Fruit fly (Drosophila melanogaster): ENCODE results near the gene dac.
A peak's percentile ranks its signal among the peaks of the same experiment; 100 is the strongest.

Gene dac

DNA sequence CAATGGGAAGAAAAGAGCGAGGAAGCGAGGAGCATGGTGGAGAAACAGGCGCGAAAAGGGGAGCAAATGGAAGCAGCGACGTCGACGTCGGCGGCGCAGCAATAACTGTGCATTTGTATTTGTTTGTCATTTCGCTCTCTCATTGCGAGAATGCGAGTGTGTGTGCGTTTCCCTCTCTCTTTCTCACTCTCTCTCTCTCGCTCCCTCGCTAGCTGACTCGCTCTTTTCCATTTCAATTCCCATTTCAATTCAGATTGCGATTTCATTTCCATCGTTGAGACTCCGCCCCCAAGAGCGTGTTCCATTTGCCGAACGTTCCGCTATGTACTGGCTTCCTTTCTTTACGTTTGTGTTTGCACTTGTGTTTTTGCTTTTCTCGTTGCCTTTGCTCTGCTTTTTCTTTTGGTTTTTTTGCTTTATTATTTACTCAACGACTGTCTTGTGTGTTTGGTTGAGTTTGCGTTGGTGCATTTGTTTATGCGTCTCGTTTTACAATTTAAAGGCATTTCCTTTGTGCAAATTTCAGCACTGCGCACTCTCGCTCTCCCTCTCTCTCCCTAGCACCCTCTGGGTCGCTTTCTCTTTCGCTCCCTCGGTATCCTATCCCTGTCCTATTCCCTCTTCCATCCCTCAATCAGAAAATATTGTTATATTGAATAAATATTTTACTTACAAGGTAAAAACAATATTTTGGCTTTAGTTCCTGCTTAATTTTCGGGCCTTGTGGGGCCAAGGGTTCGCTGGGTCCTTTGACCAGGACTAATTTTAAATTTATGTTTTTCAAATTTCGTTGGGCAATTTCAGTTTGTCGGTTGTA lies 62.9 kb downstream of the dac start (continued):
- TF ChIP-seq gsb-n (tag; optimal IDR thresholded peaks at IDR 0.05) (peak; percentile 9), jing (GFP tag; optimal IDR thresholded peaks at IDR 0.05) (peak; percentile 42), Meics (GFP tag; optimal IDR thresholded peaks at IDR 0.05) (no peak), h (optimal IDR thresholded peaks at IDR 0.05) (no peak), CG3163 (GFP tag; optimal IDR thresholded peaks at IDR 0.05) (peak; percentile 12), ATbp (GFP tag; optimal IDR thresholded peaks at IDR 0.05) (peak; percentile 78), fu2 (GFP tag; optimal IDR thresholded peaks at IDR 0.05) (no peak), shn (GFP tag; optimal IDR thresholded peaks at IDR 0.05) (no peak), CG8290 (GFP tag; optimal IDR thresholded peaks at IDR 0.05) (no peak), CG8290 (tag; optimal IDR thresholded peaks at IDR 0.05) (peak in 1 of 2 experiments; percentile 36), CG15696 (tag; optimal IDR thresholded peaks at IDR 0.05) (no peak), CG18262 (tag; optimal IDR thresholded peaks at IDR 0.05) (no peak), eve (GFP tag; optimal IDR thresholded peaks at IDR 0.05) (no peak), CG17361 (GFP tag; IDR thresholded peaks at IDR 0.05) (no peak), Abd-B (GFP tag; optimal IDR thresholded peaks at IDR 0.05) (peak; percentile 16), Max (GFP tag; optimal IDR thresholded peaks at IDR 0.05) (no peak), chm (GFP tag; IDR thresholded peaks at IDR 0.05) (no peak), Ets65A (GFP tag) (peak; percentile 68), CrebB (tag; optimal IDR thresholded peaks at IDR 0.05) (no peak), Adf1 (GFP tag; IDR thresholded peaks at IDR 0.05) (peak; percentile 96), CG4820 (GFP tag; optimal IDR thresholded peaks at IDR 0.05) (no peak), CG17385 (GFP tag; optimal IDR thresholded peaks at IDR 0.05) (no peak), CG12769 (tag; optimal IDR thresholded peaks at IDR 0.05) (no peak), dysf (GFP tag; IDR thresholded peaks at IDR 0.05) (no peak), fd64A (GFP tag; optimal IDR thresholded peaks at IDR 0.05) (no peak)

Measured in whole organism, embryonic.